Worm (Caenorhabditis elegans): ENCODE results near the gene F54C9.7.

F54C9.7 gene

DNA sequence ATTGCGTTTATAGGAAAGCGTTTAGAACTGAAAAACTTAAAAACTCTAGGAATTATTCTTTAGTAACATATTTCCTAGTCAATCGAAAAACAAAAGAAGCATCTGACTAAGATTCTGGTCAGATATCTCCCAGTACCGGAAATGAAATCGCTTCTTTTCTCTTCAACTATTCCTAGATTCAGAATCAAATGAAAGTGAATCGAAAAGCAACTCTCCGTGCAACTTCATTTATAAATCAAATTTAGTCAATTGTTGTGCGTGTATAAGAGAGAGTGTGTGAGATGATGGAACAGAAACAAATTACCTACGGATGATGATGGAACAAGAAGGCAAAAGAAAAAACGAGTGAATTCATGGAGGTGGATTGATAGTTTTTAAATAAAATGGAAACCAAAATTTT lies 14.0 kb upstream of the F54C9.7 start:
- TF ChIP-seq ama-1 (optimal IDR thresholded peaks at IDR 0.05) (peak; percentile 31), snpc-4 (tag; optimal IDR thresholded peaks at IDR 0.05) (no peak), zfp-2 (tag; optimal IDR thresholded peaks at IDR 0.05) (no peak), jun-1 (tag; optimal IDR thresholded peaks at IDR 0.05) (no peak), zip-11 (GFP tag; IDR thresholded peaks at IDR 0.05) (no peak), ceh-62 (tag; optimal IDR thresholded peaks at IDR 0.05) (no peak), arid-1 (GFP tag; conservative IDR thresholded peaks at IDR 0.05) (no peak), Y5F2A.4 (GFP tag; optimal IDR thresholded peaks at IDR 0.05) (no peak), lir-3 (tag; optimal IDR thresholded peaks at IDR 0.05) (no peak), F10B5.3 (tag; optimal IDR thresholded peaks at IDR 0.05) (no peak), daf-19 (GFP tag; conservative IDR thresholded peaks at IDR 0.05) (no peak), fkh-10 (GFP tag; optimal IDR thresholded peaks at IDR 0.05) (peak; percentile 99), lsy-2 (tag; optimal IDR thresholded peaks at IDR 0.05) (peak in 1 of 2 experiments; percentile 34), unc-39 (tag; optimal IDR thresholded peaks at IDR 0.05) (no peak), D1046.2 (GFP tag; IDR thresholded peaks at IDR 0.05) (no peak), madf-5 (GFP tag; IDR thresholded peaks at IDR 0.05) (no peak), tra-1 (GFP tag; IDR thresholded peaks at IDR 0.05) (no peak), pqm-1 (tag; optimal IDR thresholded peaks at IDR 0.05) (no peak), ces-1 (GFP tag; optimal IDR thresholded peaks at IDR 0.05) (peak; percentile 82), gei-8 (GFP tag; optimal IDR thresholded peaks at IDR 0.05) (no peak), dmd-6 (GFP tag; IDR thresholded peaks at IDR 0.05) (no peak), mep-1 (tag; optimal IDR thresholded peaks at IDR 0.05) (no peak)

DNA sequence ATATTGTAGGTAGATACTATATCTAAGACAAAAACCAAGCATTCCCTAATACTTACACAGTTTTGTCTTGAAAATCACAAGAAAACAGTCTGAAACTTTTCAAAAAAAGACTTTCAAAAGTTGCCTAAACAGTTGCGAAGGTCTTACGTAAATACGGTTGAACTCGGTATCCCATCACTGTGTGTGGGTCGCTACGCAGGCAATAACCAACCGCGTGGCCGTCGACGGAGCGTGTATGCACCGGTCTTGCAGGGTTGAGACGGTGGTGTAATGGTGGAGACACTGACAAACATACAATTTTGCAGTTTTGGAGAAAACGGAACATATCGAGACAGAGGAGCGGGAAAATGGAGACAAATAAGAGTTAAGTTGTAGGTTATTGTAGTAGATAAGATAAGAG lies 11.9 kb upstream of the F54C9.7 start, which contains the start of gene iff-2:
TSS of gene iff-2 (minus strand) at position 141 of the 400 bp plus-strand sequence.
- peak; percentile 100 for TF ChIP-seq lin-38 (GFP tag; IDR thresholded peaks at IDR 0.05)
- peak; percentile 14 to 100 for TF ChIP-seq unc-62 (GFP tag; optimal IDR thresholded peaks at IDR 0.05 in 1 of 2)
- peak; percentile 51 for TF ChIP-seq unc-62 (tag; optimal IDR thresholded peaks at IDR 0.05)
- TF ChIP-seq ztf-11 (tag; optimal IDR thresholded peaks at IDR 0.05), result peak; percentile 2
- peak; percentile 99 for TF ChIP-seq mep-1 (tag; optimal IDR thresholded peaks at IDR 0.05)
- TF ChIP-seq daf-19 (GFP tag; conservative IDR thresholded peaks at IDR 0.05), result peak; percentile 71
- no peak for TF ChIP-seq attf-4 (tag; optimal IDR thresholded peaks at IDR 0.05)
- TF ChIP-seq saeg-2 (GFP tag; IDR thresholded peaks at IDR 0.05), result peak; percentile 92
- peak; percentile 94 for TF ChIP-seq nhr-41 (GFP tag; IDR thresholded peaks at IDR 0.05)
- peak; percentile 75 for TF ChIP-seq F10B5.3 (tag; optimal IDR thresholded peaks at IDR 0.05)
- TF ChIP-seq hmg-1.1 (GFP tag; IDR thresholded peaks at IDR 0.05), result peak; percentile 99
- TF ChIP-seq mes-2 (tag; optimal IDR thresholded peaks at IDR 0.05; ENCODE audit: poor library complexity, severe bottlenecking), result peak; percentile 97
- TF ChIP-seq ceh-20 (GFP tag; IDR thresholded peaks at IDR 0.05), result peak; percentile 98
- no peak for TF ChIP-seq zip-11 (GFP tag; IDR thresholded peaks at IDR 0.05)
- TF ChIP-seq dpl-1 (GFP tag; optimal IDR thresholded peaks at IDR 0.05), result peak; percentile 97
- TF ChIP-seq duxl-1 (tag; optimal IDR thresholded peaks at IDR 0.05; ENCODE audit: poor library complexity), result peak; percentile 97
- peak; percentile 96 for TF ChIP-seq Y75B8A.6 (GFP tag; IDR thresholded peaks at IDR 0.05)
- peak; percentile 96 for TF ChIP-seq pha-4 (GFP tag; IDR thresholded peaks at IDR 0.05)
- no peak for TF ChIP-seq pha-4 (tag; optimal IDR thresholded peaks at IDR 0.05)
- TF ChIP-seq php-3 (GFP tag; IDR thresholded peaks at IDR 0.05), result peak; percentile 95
- peak; percentile 100 for TF ChIP-seq nhr-28 (tag; optimal IDR thresholded peaks at IDR 0.05)
- TF ChIP-seq Y48G9A.11 (GFP tag; IDR thresholded peaks at IDR 0.05), result no peak; the same call in 1 of the 2 replicates
- peak; percentile 93 for TF ChIP-seq vab-7 (GFP tag; IDR thresholded peaks at IDR 0.05)
- TF ChIP-seq gei-8 (GFP tag; optimal IDR thresholded peaks at IDR 0.05), result peak; percentile 58
- TF ChIP-seq daf-12 (tag; optimal IDR thresholded peaks at IDR 0.05), result no peak
- peak; percentile 98 for TF ChIP-seq tra-1 (GFP tag; IDR thresholded peaks at IDR 0.05)
- no peak for TF ChIP-seq unc-39 (tag; optimal IDR thresholded peaks at IDR 0.05)
- peak; percentile 77 for TF ChIP-seq ces-1 (GFP tag; optimal IDR thresholded peaks at IDR 0.05)
- peak; percentile 97 to 98 for TF ChIP-seq lsy-2 (tag; optimal IDR thresholded peaks at IDR 0.05)
- TF ChIP-seq Y5F2A.4 (GFP tag; optimal IDR thresholded peaks at IDR 0.05), result peak; percentile 78
- no peak; the same call in 1 of the 2 replicates for TF ChIP-seq egl-43 (GFP tag; IDR thresholded peaks at IDR 0.05)
- peak; percentile 83 for TF ChIP-seq nhr-237 (tag; optimal IDR thresholded peaks at IDR 0.05)
- TF ChIP-seq hlh-11 (tag; optimal IDR thresholded peaks at IDR 0.05), result peak; percentile 99
- TF ChIP-seq nhr-11 (tag; optimal IDR thresholded peaks at IDR 0.05), result peak; percentile 100
- TF ChIP-seq nhr-76 (tag; optimal IDR thresholded peaks at IDR 0.05), result peak; percentile 81
- peak; percentile 100 for TF ChIP-seq zfp-2 (tag; optimal IDR thresholded peaks at IDR 0.05)
- TF ChIP-seq madf-9 (GFP tag; conservative IDR thresholded peaks at IDR 0.05), result peak; percentile 95
- peak; percentile 100 for TF ChIP-seq mxl-3 (GFP tag; optimal IDR thresholded peaks at IDR 0.05)
